Worm (Caenorhabditis elegans) whole organism, L4 larva: ENCODE results near the gene ell-1.

ENCODE experiments used
- F44E2.7 ChIP-seq: fragments of 200-800 bp; sonication (Bioruptor generic); IDR thresholded peaks from 2 replicates; pipeline ENCODE4 v2.1.2; 2022; ENCODE audit warnings: missing genetic modification characterization, missing compliant biosample characterization
- F49E8.2 ChIP-seq: sonication (generic microtip); optimal IDR thresholded peaks from 2 replicates; lab custom pipeline; 2016; ENCODE audit warnings: missing compliant biosample characterization, mild to moderate bottlenecking, missing genetic modification characterization, borderline replicate concordance
- T20F7.1 ChIP-seq: fragments of 200-800 bp; sonication (Bioruptor generic); optimal IDR thresholded peaks from 2 replicates; lab custom pipeline; 2018; ENCODE audit warnings: mild to moderate bottlenecking, missing genetic modification characterization, missing compliant biosample characterization
- T26A8.4 ChIP-seq: fragments of 200-800 bp; sonication (Bioruptor generic); IDR thresholded peaks from 2 replicates; pipeline ENCODE4 v1.3.6; 2022; ENCODE audit warnings: missing genetic modification characterization, missing compliant biosample characterization
- Y105C5A.15 ChIP-seq: fragments of 200-800 bp; sonication (Bioruptor generic); IDR thresholded peaks from 2 replicates; pipeline ENCODE4 v1.3.6; 2022; ENCODE audit warnings: missing genetic modification characterization, missing compliant biosample characterization
- Y5F2A.4 ChIP-seq: fragments of 200-800 bp; sonication (Bioruptor generic); optimal IDR thresholded peaks from 2 replicates; lab custom pipeline; 2018; ENCODE audit warnings: mild to moderate bottlenecking, missing genetic modification characterization, missing compliant biosample characterization
- aly-2 ChIP-seq: sonication (generic microtip); optimal IDR thresholded peaks from 2 replicates; lab custom pipeline; 2018; ENCODE audit warnings: missing biosample characterization, missing genetic modification characterization
- attf-4 ChIP-seq: sonication (generic microtip); optimal IDR thresholded peaks from 3 replicates; lab custom pipeline; 2017; ENCODE audit warnings: missing biosample characterization, missing genetic modification characterization
- ceh-20 ChIP-seq: fragments of 200-800 bp; sonication (Bioruptor generic); IDR thresholded peaks from 2 replicates; pipeline ENCODE4 v1.3.6; 2022; ENCODE audit warnings: missing genetic modification reagents, missing genetic modification characterization, missing compliant biosample characterization
- ceh-32 ChIP-seq: sonication (generic microtip); optimal IDR thresholded peaks from 2 replicates; lab custom pipeline; 2016; ENCODE audit warnings: mild to moderate bottlenecking, missing genetic modification characterization, missing compliant biosample characterization; ENCODE audit not compliant: poor library complexity
- ceh-62 ChIP-seq: sonication (generic microtip); optimal IDR thresholded peaks from 2 replicates; lab custom pipeline; 2017; ENCODE audit warnings: missing biosample characterization, missing genetic modification characterization
- ceh-82 ChIP-seq: sonication (generic microtip); optimal IDR thresholded peaks from 2 replicates; lab custom pipeline; 2017; ENCODE audit warnings: missing biosample characterization, missing genetic modification characterization
- ctbp-1 ChIP-seq: fragments of 200-800 bp; sonication (Bioruptor generic); IDR thresholded peaks from 2 replicates; pipeline ENCODE4 v1.3.6; 2022; ENCODE audit warnings: missing genetic modification reagents, missing genetic modification characterization, missing compliant biosample characterization
- daf-19 ChIP-seq: fragments of 200-800 bp; sonication (Bioruptor generic); conservative IDR thresholded peaks from 2 replicates; pipeline ENCODE4 v1.3.6; 2022; ENCODE audit warnings: missing genetic modification characterization, missing compliant biosample characterization
- daf-8 ChIP-seq: fragments of 200-800 bp; sonication (Bioruptor generic); IDR thresholded peaks from 2 replicates; pipeline ENCODE4 v1.3.6; 2022; ENCODE audit warnings: missing genetic modification characterization, missing compliant biosample characterization
- dmd-6 ChIP-seq: fragments of 200-800 bp; sonication (Bioruptor generic); IDR thresholded peaks from 2 replicates; pipeline ENCODE4 v1.3.6; 2022; ENCODE audit warnings: missing genetic modification reagents, missing genetic modification characterization, missing compliant biosample characterization
- dmd-9 ChIP-seq: fragments of 200-800 bp; sonication (Bioruptor generic); IDR thresholded peaks from 2 replicates; pipeline ENCODE4 v1.3.6; 2022; ENCODE audit warnings: missing genetic modification reagents, missing genetic modification characterization, missing compliant biosample characterization
- dpl-1 ChIP-seq: fragments of 150-350 bp; optimal IDR thresholded peaks from 2 replicates; lab custom pipeline; 2014; ENCODE audit warnings: missing biosample characterization, missing genetic modification reagents, missing genetic modification characterization
- duxl-1 ChIP-seq: sonication (generic microtip); optimal IDR thresholded peaks from 2 replicates; lab custom pipeline; 2016; ENCODE audit warnings: mild to moderate bottlenecking, missing genetic modification characterization, moderate library complexity, missing compliant biosample characterization; ENCODE audit not compliant: poor library complexity
- dve-1 ChIP-seq: sonication (generic microtip); optimal IDR thresholded peaks from 2 replicates; lab custom pipeline; 2017; ENCODE audit warnings: antibody characterized with exemption, mild to moderate bottlenecking, missing genetic modification characterization, missing compliant biosample characterization; ENCODE audit not compliant: insufficient read depth
- fos-1 ChIP-seq: fragments of 150-350 bp; optimal IDR thresholded peaks from 2 replicates; lab custom pipeline; 2014; ENCODE audit warnings: missing biosample characterization, missing genetic modification characterization
- gei-8 ChIP-seq: fragments of 200-800 bp; sonication (Bioruptor generic); optimal IDR thresholded peaks from 2 replicates; lab custom pipeline; 2018; ENCODE audit warnings: mild to moderate bottlenecking, missing genetic modification characterization, missing compliant biosample characterization
- hif-1 ChIP-seq, 2 experiments: sonication (generic microtip); optimal IDR thresholded peaks; 2 replicates each; lab custom pipeline; 2016 to 2017; ENCODE audit warnings: missing compliant biosample characterization in 2 of 2, missing genetic modification characterization in 2 of 2, missing genetic modification reagents in 2 of 2, missing genotype in 2 of 2, mild to moderate bottlenecking in 1 of 2
- hlh-30 ChIP-seq: sonication (generic microtip); optimal IDR thresholded peaks from 2 replicates; lab custom pipeline; 2017; ENCODE audit warnings: antibody characterized with exemption, mild to moderate bottlenecking, missing genetic modification characterization, missing compliant biosample characterization; ENCODE audit not compliant: insufficient read depth
- hmg-1.1 ChIP-seq: fragments of 200-800 bp; sonication (Bioruptor generic); IDR thresholded peaks from 2 replicates; pipeline ENCODE4 v1.3.6; 2022; ENCODE audit warnings: missing genetic modification reagents, missing genetic modification characterization, missing compliant biosample characterization
- jun-1 ChIP-seq: fragments of 150-350 bp; optimal IDR thresholded peaks from 2 replicates; lab custom pipeline; 2014; ENCODE audit warnings: missing biosample characterization, missing genetic modification reagents, missing genetic modification characterization
- lim-7 ChIP-seq: fragments of 200-800 bp; sonication (Bioruptor generic); IDR thresholded peaks from 2 replicates; pipeline ENCODE4 v1.3.6; 2022; ENCODE audit warnings: missing genetic modification characterization, missing compliant biosample characterization
- lin-1 ChIP-seq: fragments of 200-800 bp; sonication (Bioruptor generic); IDR thresholded peaks from 2 replicates; pipeline ENCODE4 v1.3.6; 2022; ENCODE audit warnings: missing genetic modification reagents, missing genetic modification characterization, missing compliant biosample characterization
- lin-13 ChIP-seq: fragments of 150-350 bp; optimal IDR thresholded peaks from 2 replicates; lab custom pipeline; 2014; ENCODE audit warnings: missing biosample characterization, missing genetic modification reagents, missing genetic modification characterization
- lin-15B ChIP-seq: fragments of 150-350 bp; sonication (generic microtip); optimal IDR thresholded peaks from 3 replicates; lab custom pipeline; 2014; ENCODE audit warnings: missing biosample characterization, missing genetic modification characterization
- lin-29 ChIP-seq: fragments of 200-800 bp; sonication (Bioruptor generic); IDR thresholded peaks from 2 replicates; pipeline ENCODE4 v1.3.6; 2022; ENCODE audit warnings: missing genetic modification reagents, missing genetic modification characterization, missing compliant biosample characterization
- lin-39 ChIP-seq: fragments of 150-350 bp; optimal IDR thresholded peaks from 2 replicates; lab custom pipeline; 2014; ENCODE audit warnings: missing biosample characterization, missing genetic modification reagents, missing genetic modification characterization
- lir-3 ChIP-seq: sonication (generic microtip); optimal IDR thresholded peaks from 2 replicates; lab custom pipeline; 2016; ENCODE audit warnings: mild to moderate bottlenecking, missing genetic modification characterization, missing compliant biosample characterization
- lsy-2 ChIP-seq, 2 experiments: fragments of 150-350 bp in 1 of 2; sonication (generic microtip) in 1 of 2; optimal IDR thresholded peaks; 2 replicates each; lab custom pipeline; 2014 to 2017; ENCODE audit warnings: missing biosample characterization in 2 of 2, missing genetic modification characterization in 2 of 2
- madf-9 ChIP-seq: fragments of 200-800 bp; sonication (Bioruptor generic); conservative IDR thresholded peaks from 2 replicates; pipeline ENCODE4 v1.3.6; 2022; ENCODE audit warnings: missing genetic modification reagents, missing genetic modification characterization, missing compliant biosample characterization
- nhr-11 ChIP-seq: fragments of 150-350 bp; optimal IDR thresholded peaks from 2 replicates; lab custom pipeline; 2014; ENCODE audit warnings: missing biosample characterization, missing genetic modification characterization
- nhr-237 ChIP-seq: sonication (generic microtip); optimal IDR thresholded peaks from 2 replicates; lab custom pipeline; 2017; ENCODE audit warnings: missing biosample characterization, missing genetic modification characterization
- nhr-42 ChIP-seq: fragments of 200-800 bp; sonication (Bioruptor generic); IDR thresholded peaks from 2 replicates; pipeline ENCODE4 v1.3.6; 2022; ENCODE audit warnings: missing genetic modification characterization, missing compliant biosample characterization
- nhr-48 ChIP-seq: sonication (generic microtip); optimal IDR thresholded peaks from 2 replicates; lab custom pipeline; 2016; ENCODE audit warnings: mild to moderate bottlenecking, missing genetic modification characterization, missing compliant biosample characterization
- nhr-6 ChIP-seq: fragments of 150-350 bp; optimal IDR thresholded peaks from 2 replicates; lab custom pipeline; 2014; ENCODE audit warnings: missing biosample characterization, missing genetic modification characterization
- nhr-77 ChIP-seq: fragments of 150-350 bp; optimal IDR thresholded peaks from 2 replicates; lab custom pipeline; 2014; ENCODE audit warnings: missing biosample characterization, missing genetic modification characterization
- php-3 ChIP-seq: fragments of 200-800 bp; sonication (Bioruptor generic); IDR thresholded peaks from 2 replicates; pipeline ENCODE4 v1.3.6; 2022; ENCODE audit warnings: missing genetic modification reagents, missing genetic modification characterization, missing compliant biosample characterization
- saeg-2 ChIP-seq: fragments of 200-800 bp; sonication (Bioruptor generic); IDR thresholded peaks from 2 replicates; pipeline ENCODE4 v1.3.6; 2022; ENCODE audit warnings: missing genetic modification reagents, missing genetic modification characterization, missing compliant biosample characterization
- snpc-1.2 ChIP-seq: fragments of 200-800 bp; sonication (Bioruptor generic); IDR thresholded peaks from 2 replicates; pipeline ENCODE4 v1.3.6; 2022; ENCODE audit warnings: missing genetic modification reagents, missing genetic modification characterization, missing compliant biosample characterization
- unc-130 ChIP-seq: sonication (generic microtip); optimal IDR thresholded peaks from 2 replicates; lab custom pipeline; 2016; ENCODE audit warnings: missing genetic modification reagents, missing genetic modification characterization, missing compliant biosample characterization
- unc-39 ChIP-seq: sonication (generic microtip); optimal IDR thresholded peaks from 2 replicates; lab custom pipeline; 2017; ENCODE audit warnings: missing biosample characterization, missing genetic modification characterization
- zfp-3 ChIP-seq: fragments of 200-800 bp; sonication (Bioruptor generic); conservative IDR thresholded peaks from 2 replicates; pipeline ENCODE4 v1.3.6; 2022; ENCODE audit warnings: missing genetic modification reagents, missing genetic modification characterization, missing compliant biosample characterization
- zip-11 ChIP-seq: fragments of 200-800 bp; sonication (Bioruptor generic); IDR thresholded peaks from 2 replicates; pipeline ENCODE4 v1.3.6; 2022; ENCODE audit warnings: missing genetic modification characterization, missing compliant biosample characterization
- ztf-7 ChIP-seq: fragments of 150-350 bp; optimal IDR thresholded peaks from 2 replicates; lab custom pipeline; 2014; ENCODE audit warnings: missing biosample characterization, missing genetic modification characterization

Gene ell-1

DNA sequence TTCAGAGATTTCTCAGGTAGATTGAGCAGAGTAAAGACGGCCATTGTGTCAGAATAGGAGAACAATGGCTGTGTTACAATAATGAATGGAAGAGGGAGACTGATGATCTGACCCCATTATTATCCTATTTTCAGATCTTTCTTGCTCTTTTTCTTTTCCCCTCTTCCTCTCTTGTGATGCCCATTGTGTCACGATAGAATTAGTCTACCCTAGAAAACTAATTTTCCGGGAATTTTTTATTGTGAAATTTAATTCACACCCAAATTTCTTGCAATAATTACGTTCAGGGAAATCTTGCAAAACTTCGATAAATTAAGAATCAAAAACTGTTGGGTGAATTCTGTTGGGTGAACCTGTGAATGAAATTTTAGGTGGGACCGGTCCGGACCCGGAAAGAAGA lies 46.9 kb downstream of the ell-1 start, which contains the start of gene fbxb-75 (continued):
- TF ChIP-seq F49E8.2 (tag; lab: Kevin White, UChicago), result no peak
- no peak for TF ChIP-seq dmd-9 (GFP tag; lab: Robert Waterston, UW)

DNA sequence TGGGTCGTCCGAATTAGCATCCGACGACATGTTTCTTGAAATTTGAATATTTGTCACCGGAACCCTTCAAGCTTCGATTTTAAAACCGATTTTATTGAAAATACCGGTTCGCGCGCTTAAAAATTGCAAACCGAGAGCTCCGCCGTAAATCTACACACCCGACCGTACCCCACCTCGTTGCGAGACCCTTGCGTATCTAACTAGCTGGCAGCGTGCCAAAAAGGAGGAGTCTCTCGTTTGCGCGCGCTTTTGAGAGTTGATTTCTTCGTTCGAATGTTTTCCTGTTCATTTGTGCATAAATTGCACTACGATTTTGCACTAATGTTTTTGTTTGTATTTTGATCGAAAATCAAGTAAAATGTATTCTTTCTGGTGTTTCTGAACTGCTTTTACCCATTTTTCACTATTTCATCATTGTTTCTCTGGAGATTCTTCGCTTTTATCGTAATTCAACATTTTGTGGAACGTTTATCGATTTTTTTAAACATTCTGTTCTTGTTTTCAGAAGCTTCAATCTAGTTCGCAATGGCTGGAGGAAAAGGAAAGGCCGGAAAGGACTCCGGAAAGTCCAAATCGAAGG lies 51.6 kb downstream of the ell-1 start, which contains the start of the genes wapl-1 and htz-1:
TSS of gene wapl-1 (minus strand) at position 30 of the 580 bp plus-strand sequence.
TSS of gene htz-1 (plus strand) at position 506 of the 580 bp plus-strand sequence.
- peak; percentile 88 for TF ChIP-seq saeg-2 (GFP tag; lab: Robert Waterston, UW)
- TF ChIP-seq lin-29 (GFP tag; lab: Robert Waterston, UW), result peak; percentile 71
- peak; percentile 38 to 91 for TF ChIP-seq hif-1 (tag; optimal IDR thresholded peaks at IDR 0.05; lab: Kevin White, UChicago)
- TF ChIP-seq hlh-30 (tag; lab: Kevin White, UChicago), result peak; percentile 93
- TF ChIP-seq aly-2 (tag; lab: Kevin White, UChicago), result no peak
- peak; percentile 72 for TF ChIP-seq snpc-1.2 (GFP tag; lab: Robert Waterston, UW)
- no peak for TF ChIP-seq Y5F2A.4
- peak; percentile 77 for TF ChIP-seq madf-9
- no peak; the same call in 1 of the 2 replicates for TF ChIP-seq php-3
- peak; percentile 98 for TF ChIP-seq dpl-1 (GFP tag; lab: Kevin White, UChicago)
- TF ChIP-seq ceh-62, result no peak
- peak; percentile 78 for TF ChIP-seq nhr-48
- TF ChIP-seq attf-4 (tag; lab: Kevin White, UChicago), result no peak
- TF ChIP-seq zip-11 (GFP tag; lab: Robert Waterston, UW), result no peak
- TF ChIP-seq lin-1 (GFP tag; lab: Robert Waterston, UW), result peak; percentile 48; the same call in 1 of the 2 replicates
- peak; percentile 87 for TF ChIP-seq duxl-1
- no peak for TF ChIP-seq F44E2.7 (GFP tag; lab: Robert Waterston, UW)
- TF ChIP-seq lir-3 (tag; lab: Kevin White, UChicago), result no peak
- TF ChIP-seq ceh-20 (GFP tag; lab: Robert Waterston, UW), result peak; percentile 93
- TF ChIP-seq ceh-82 (tag; lab: Kevin White, UChicago), result no peak
- TF ChIP-seq lin-13 (GFP tag; lab: Kevin White, UChicago), result peak; percentile 95
- TF ChIP-seq daf-8 (GFP tag; lab: Robert Waterston, UW), result no peak
- no peak for TF ChIP-seq ztf-7 (tag; lab: Kevin White, UChicago)
- no peak for TF ChIP-seq ceh-32 (tag; lab: Kevin White, UChicago)
- no peak for TF ChIP-seq daf-19 (GFP tag; lab: Robert Waterston, UW)
- TF ChIP-seq nhr-77 (tag; lab: Kevin White, UChicago), result peak; percentile 91
- TF ChIP-seq jun-1 (tag; lab: Kevin White, UChicago), result peak; percentile 75
- peak; percentile 98 for TF ChIP-seq T26A8.4
- peak; percentile 88 for TF ChIP-seq hmg-1.1 (GFP tag; lab: Robert Waterston, UW)
- peak; percentile 97 for TF ChIP-seq nhr-11
- peak; percentile 38 for TF ChIP-seq F49E8.2 (tag; lab: Kevin White, UChicago)
- TF ChIP-seq dve-1 (tag; lab: Kevin White, UChicago), result peak; percentile 98
- no peak for TF ChIP-seq Y105C5A.15 (GFP tag; lab: Robert Waterston, UW)
- TF ChIP-seq nhr-237 (tag; lab: Kevin White, UChicago), result peak; percentile 59
- TF ChIP-seq zfp-3 (GFP tag; lab: Robert Waterston, UW), result peak; percentile 80
- TF ChIP-seq unc-39 (tag; lab: Kevin White, UChicago), result no peak
- no peak for TF ChIP-seq fos-1
- peak; percentile 84 for TF ChIP-seq unc-130 (GFP tag; lab: Kevin White, UChicago)
- peak; percentile 84 for TF ChIP-seq ctbp-1 (GFP tag; lab: Robert Waterston, UW)
- no peak for TF ChIP-seq lim-7
- no peak for TF ChIP-seq lin-39 (tag; lab: Kevin White, UChicago)
- TF ChIP-seq gei-8 (GFP tag; lab: Kevin White, UChicago), result peak; percentile 31
- peak; percentile 89 for TF ChIP-seq nhr-42 (GFP tag; lab: Robert Waterston, UW)
- peak; percentile 97 for TF ChIP-seq nhr-6 (tag; lab: Kevin White, UChicago)
- TF ChIP-seq dmd-6 (GFP tag; lab: Robert Waterston, UW), result peak; percentile 92
- TF ChIP-seq lsy-2 (tag; optimal IDR thresholded peaks at IDR 0.05; lab: Kevin White, UChicago), result peak; percentile 98 to 99
- peak; percentile 76 for TF ChIP-seq lin-15B (tag; lab: Kevin White, UChicago)
- no peak for TF ChIP-seq T20F7.1 (GFP tag; lab: Kevin White, UChicago)
